Fruit fly (Drosophila melanogaster) whole organism, embryonic: ENCODE data around the gene CG12539.

ENCODE experiments used
- Atf6 ChIP-seq: fragments of 200-800 bp; sonication (Bioruptor generic); IDR thresholded peaks from 2 replicates; pipeline ENCODE4 v1.3.6; 2022; ENCODE audit warnings: missing biosample characterization, missing genetic modification characterization
- Bgb ChIP-seq: fragments of 200-800 bp; sonication (Bioruptor generic); IDR thresholded peaks from 2 replicates; pipeline ENCODE4 v1.3.6; 2022; ENCODE audit warnings: missing biosample characterization, missing genetic modification characterization; ENCODE audit not compliant: partially characterized antibody
- CG10462 ChIP-seq: fragments of 200-800 bp; sonication (Bioruptor generic); optimal IDR thresholded peaks from 2 replicates; lab custom pipeline; 2016; ENCODE audit warnings: missing biosample characterization, missing genetic modification characterization
- CG11504 ChIP-seq: fragments of 200-800 bp; sonication (Bioruptor generic); optimal IDR thresholded peaks from 3 replicates; lab custom pipeline; 2019; ENCODE audit warnings: missing biosample characterization, mild to moderate bottlenecking, missing genetic modification characterization, moderate library complexity
- CG12104 ChIP-seq: fragments of 200-800 bp; sonication (Bioruptor generic); optimal IDR thresholded peaks from 3 replicates; lab custom pipeline; 2016; ENCODE audit warnings: missing biosample characterization, missing genetic modification characterization
- CG13894 ChIP-seq: fragments of 200-800 bp; sonication (Bioruptor generic); optimal IDR thresholded peaks from 3 replicates; lab custom pipeline; 2018; ENCODE audit warnings: missing biosample characterization, mild to moderate bottlenecking, missing genetic modification characterization, moderate library complexity
- CG14710 ChIP-seq: fragments of 200-800 bp; sonication (Bioruptor generic); optimal IDR thresholded peaks from 3 replicates; lab custom pipeline; 2019; ENCODE audit warnings: missing biosample characterization, mild to moderate bottlenecking, missing genetic modification characterization, moderate library complexity
- CG16813 ChIP-seq: fragments of 200-800 bp; sonication (Bioruptor generic); IDR thresholded peaks from 3 replicates; pipeline ENCODE4 v1.3.6; 2022; ENCODE audit warnings: missing biosample characterization, missing genetic modification characterization; ENCODE audit not compliant: partially characterized antibody
- CG18619 ChIP-seq: fragments of 200-800 bp; sonication (Bioruptor generic); optimal IDR thresholded peaks from 3 replicates; lab custom pipeline; 2017; ENCODE audit warnings: missing biosample characterization, mild to moderate bottlenecking, missing genetic modification characterization
- CG30403 ChIP-seq: fragments of 200-800 bp; sonication (Bioruptor generic); optimal IDR thresholded peaks from 3 replicates; lab custom pipeline; 2016; ENCODE audit warnings: missing biosample characterization, missing genetic modification characterization
- CG31441 ChIP-seq: fragments of 200-800 bp; sonication (Bioruptor generic); IDR thresholded peaks from 2 replicates; pipeline ENCODE4 v1.3.6; 2022; ENCODE audit warnings: missing biosample characterization, missing genetic modification characterization
- CG32532 ChIP-seq: fragments of 200-800 bp; sonication (Bioruptor generic); IDR thresholded peaks from 2 replicates; pipeline ENCODE4 v1.3.6; 2022; ENCODE audit warnings: missing biosample characterization, missing genetic modification characterization
- CG34376 ChIP-seq: fragments of 200-800 bp; sonication (Bioruptor generic); optimal IDR thresholded peaks from 2 replicates; lab custom pipeline; 2018; ENCODE audit warnings: missing biosample characterization, mild to moderate bottlenecking, missing genetic modification characterization
- CG3847 ChIP-seq: fragments of 200-800 bp; sonication (Bioruptor generic); IDR thresholded peaks from 2 replicates; pipeline ENCODE4 v1.3.6; 2022; ENCODE audit warnings: missing biosample characterization, missing genetic modification characterization
- CG5245 ChIP-seq: fragments of 200-800 bp; sonication (Bioruptor generic); optimal IDR thresholded peaks from 3 replicates; lab custom pipeline; 2016; ENCODE audit warnings: missing biosample characterization, missing genetic modification characterization
- CG5953 ChIP-seq: fragments of 200-800 bp; sonication (Bioruptor generic); IDR thresholded peaks from 2 replicates; pipeline ENCODE4 v1.3.6; 2022; ENCODE audit warnings: missing biosample characterization, missing genetic modification characterization
- Dip3 ChIP-seq: fragments of 200-800 bp; sonication (Bioruptor generic); optimal IDR thresholded peaks from 3 replicates; lab custom pipeline; 2016; ENCODE audit warnings: missing biosample characterization, missing genetic modification characterization
- Doc2 ChIP-seq: fragments of 200-800 bp; sonication (Bioruptor generic); IDR thresholded peaks from 2 replicates; pipeline ENCODE4 v1.3.6; 2022; ENCODE audit warnings: missing biosample characterization, missing genetic modification characterization
- Dp ChIP-seq: fragments of 200-800 bp; sonication (Bioruptor generic); optimal IDR thresholded peaks from 2 replicates; lab custom pipeline; 2018; ENCODE audit warnings: missing biosample characterization, mild to moderate bottlenecking, missing genetic modification characterization, moderate library complexity
- GATAe ChIP-seq: fragments of 200-800 bp; sonication (Bioruptor generic); conservative IDR thresholded peaks from 2 replicates; pipeline ENCODE4 v1.3.6; 2022; ENCODE audit warnings: missing biosample characterization, missing genetic modification characterization
- HLH3B ChIP-seq: fragments of 200-800 bp; sonication (Bioruptor generic); IDR thresholded peaks from 2 replicates; pipeline ENCODE4 v1.3.6; 2022; ENCODE audit warnings: missing biosample characterization, missing genetic modification characterization
- HLH54F ChIP-seq: fragments of 200-800 bp; sonication (Bioruptor generic); optimal IDR thresholded peaks from 3 replicates; lab custom pipeline; 2016; ENCODE audit warnings: missing biosample characterization, missing genetic modification characterization
- HmgZ ChIP-seq: fragments of 200-800 bp; sonication (Bioruptor generic); optimal IDR thresholded peaks from 2 replicates; lab custom pipeline; 2018; ENCODE audit warnings: missing biosample characterization, mild to moderate bottlenecking, missing genetic modification characterization
- Kr ChIP-seq: fragments of 200-800 bp; sonication (Bioruptor generic); optimal IDR thresholded peaks from 2 replicates; lab custom pipeline; 2017; ENCODE audit warnings: missing biosample characterization, mild to moderate bottlenecking, missing genetic modification characterization
- Lhr ChIP-seq: fragments of 200-800 bp; sonication (Bioruptor generic); optimal IDR thresholded peaks from 3 replicates; lab custom pipeline; 2017; ENCODE audit warnings: mild to moderate bottlenecking, missing biosample characterization, missing genetic modification reagents, missing genetic modification characterization
- Pdp1 ChIP-seq, 2 experiments: fragments of 200-800 bp; sonication (Bioruptor generic); optimal IDR thresholded peaks; 3 replicates each; lab custom pipeline; 2016; ENCODE audit warnings: missing biosample characterization in 2 of 2, missing genetic modification characterization in 2 of 2, mild to moderate bottlenecking in 1 of 2, moderate library complexity in 1 of 2
- Rfx ChIP-seq: fragments of 200-800 bp; sonication (Bioruptor generic); IDR thresholded peaks from 2 replicates; pipeline ENCODE4 v1.3.6; 2022; ENCODE audit warnings: missing biosample characterization, missing genetic modification characterization
- Ssrp ChIP-seq: fragments of 200-800 bp; sonication (Bioruptor generic); optimal IDR thresholded peaks from 2 replicates; lab custom pipeline; 2018; ENCODE audit warnings: missing biosample characterization, mild to moderate bottlenecking, missing genetic modification characterization, moderate library complexity
- YL-1 ChIP-seq: fragments of 200-800 bp; sonication (Bioruptor generic); optimal IDR thresholded peaks from 3 replicates; lab custom pipeline; 2017; ENCODE audit warnings: missing biosample characterization, mild to moderate bottlenecking, missing genetic modification characterization
- abd-A ChIP-seq: fragments of 200-800 bp; sonication (Bioruptor generic); optimal IDR thresholded peaks from 3 replicates; lab custom pipeline; 2019; ENCODE audit warnings: missing biosample characterization, mild to moderate bottlenecking, missing genetic modification characterization, moderate library complexity
- bowl ChIP-seq: fragments of 200-800 bp; sonication (Bioruptor generic); IDR thresholded peaks from 2 replicates; pipeline ENCODE4 v1.3.6; 2022; ENCODE audit warnings: missing biosample characterization, missing genetic modification characterization
- caup ChIP-seq: fragments of 200-800 bp; sonication (Bioruptor generic); optimal IDR thresholded peaks from 3 replicates; lab custom pipeline; 2017; ENCODE audit warnings: missing biosample characterization, mild to moderate bottlenecking, missing genetic modification characterization, moderate library complexity; ENCODE audit not compliant: severe bottlenecking
- cg ChIP-seq: fragments of 200-800 bp; sonication (Bioruptor generic); optimal IDR thresholded peaks from 3 replicates; lab custom pipeline; 2019; ENCODE audit warnings: missing biosample characterization, mild to moderate bottlenecking, missing genetic modification characterization, moderate library complexity
- chif ChIP-seq, 2 experiments: fragments of 200-800 bp; sonication (Bioruptor generic); optimal IDR thresholded peaks; 3 replicates each; lab custom pipeline; 2016; ENCODE audit warnings: missing biosample characterization in 2 of 2, missing genetic modification characterization in 2 of 2
- ci ChIP-seq: fragments of 200-800 bp; sonication (Bioruptor generic); IDR thresholded peaks from 3 replicates; pipeline ENCODE4 v1.3.6; 2022; ENCODE audit warnings: missing biosample characterization, missing genetic modification characterization
- dysf ChIP-seq: fragments of 200-800 bp; sonication (Bioruptor generic); IDR thresholded peaks from 3 replicates; pipeline ENCODE4 v1.3.6; 2022; ENCODE audit warnings: missing biosample characterization, missing genetic modification characterization
- ewg ChIP-seq: fragments of 200-800 bp; sonication (Bioruptor generic); optimal IDR thresholded peaks from 3 replicates; lab custom pipeline; 2017; ENCODE audit warnings: mild to moderate bottlenecking, missing biosample characterization, missing genetic modification reagents, missing genetic modification characterization
- gsb-n ChIP-seq: fragments of 200-800 bp; sonication (Bioruptor generic); optimal IDR thresholded peaks from 3 replicates; lab custom pipeline; 2018; ENCODE audit warnings: missing biosample characterization, mild to moderate bottlenecking, missing genetic modification characterization
- jumu ChIP-seq: fragments of 200-800 bp; sonication (Bioruptor generic); optimal IDR thresholded peaks from 3 replicates; lab custom pipeline; 2016; ENCODE audit warnings: missing biosample characterization, missing genetic modification characterization
- klu ChIP-seq: fragments of 200-800 bp; sonication (Bioruptor generic); IDR thresholded peaks from 2 replicates; pipeline ENCODE4 v1.3.6; 2022; ENCODE audit warnings: missing biosample characterization, missing genetic modification characterization
- nom ChIP-seq: fragments of 200-800 bp; sonication (Bioruptor generic); optimal IDR thresholded peaks from 2 replicates; lab custom pipeline; 2017; ENCODE audit warnings: missing biosample characterization, missing genetic modification characterization, mild to moderate bottlenecking, moderate library complexity, missing genetic modification reagents
- phol ChIP-seq: fragments of 200-800 bp; sonication (Bioruptor generic); optimal IDR thresholded peaks from 3 replicates; lab custom pipeline; 2018; ENCODE audit warnings: missing biosample characterization, mild to moderate bottlenecking, missing genetic modification characterization, moderate library complexity
- sisA ChIP-seq: fragments of 200-800 bp; sonication (Bioruptor generic); IDR thresholded peaks from 2 replicates; pipeline ENCODE4 v1.3.6; 2022; ENCODE audit warnings: missing biosample characterization, missing genetic modification characterization
- stc ChIP-seq: fragments of 200-800 bp; sonication (Bioruptor generic); IDR thresholded peaks from 2 replicates; pipeline ENCODE4 v1.3.6; 2022; ENCODE audit warnings: missing biosample characterization, missing genetic modification characterization
- sug ChIP-seq: fragments of 200-800 bp; optimal IDR thresholded peaks from 2 replicates; lab custom pipeline; 2019; ENCODE audit warnings: missing biosample characterization, mild to moderate bottlenecking, missing genetic modification characterization, moderate library complexity
- tio ChIP-seq: fragments of 200-800 bp; sonication (Bioruptor generic); optimal IDR thresholded peaks from 2 replicates; lab custom pipeline; 2017; ENCODE audit warnings: missing biosample characterization, missing genetic modification characterization, inconsistent platforms
- toy ChIP-seq: fragments of 200-800 bp; sonication (Bioruptor generic); IDR thresholded peaks from 2 replicates; pipeline ENCODE4 v1.3.6; 2022; ENCODE audit warnings: missing biosample characterization, missing genetic modification characterization
- ttk ChIP-seq: fragments of 200-800 bp; sonication (Bioruptor generic); IDR thresholded peaks from 2 replicates; pipeline ENCODE4 v2.1.2; 2022; ENCODE audit warnings: missing biosample characterization, missing genetic modification characterization
- vfl ChIP-seq: fragments of 200-800 bp; sonication (Bioruptor generic); optimal IDR thresholded peaks from 2 replicates; lab custom pipeline; 2016; ENCODE audit warnings: missing biosample characterization, missing genetic modification characterization
- wek ChIP-seq: fragments of 200-800 bp; sonication (Bioruptor generic); optimal IDR thresholded peaks from 3 replicates; lab custom pipeline; 2018; ENCODE audit warnings: missing biosample characterization, mild to moderate bottlenecking, missing genetic modification characterization, moderate library complexity
- zfh2 ChIP-seq: fragments of 200-800 bp; sonication (Bioruptor generic); optimal IDR thresholded peaks from 2 replicates; lab custom pipeline; 2016; ENCODE audit warnings: missing biosample characterization, missing genetic modification characterization

Gene CG12539

DNA sequence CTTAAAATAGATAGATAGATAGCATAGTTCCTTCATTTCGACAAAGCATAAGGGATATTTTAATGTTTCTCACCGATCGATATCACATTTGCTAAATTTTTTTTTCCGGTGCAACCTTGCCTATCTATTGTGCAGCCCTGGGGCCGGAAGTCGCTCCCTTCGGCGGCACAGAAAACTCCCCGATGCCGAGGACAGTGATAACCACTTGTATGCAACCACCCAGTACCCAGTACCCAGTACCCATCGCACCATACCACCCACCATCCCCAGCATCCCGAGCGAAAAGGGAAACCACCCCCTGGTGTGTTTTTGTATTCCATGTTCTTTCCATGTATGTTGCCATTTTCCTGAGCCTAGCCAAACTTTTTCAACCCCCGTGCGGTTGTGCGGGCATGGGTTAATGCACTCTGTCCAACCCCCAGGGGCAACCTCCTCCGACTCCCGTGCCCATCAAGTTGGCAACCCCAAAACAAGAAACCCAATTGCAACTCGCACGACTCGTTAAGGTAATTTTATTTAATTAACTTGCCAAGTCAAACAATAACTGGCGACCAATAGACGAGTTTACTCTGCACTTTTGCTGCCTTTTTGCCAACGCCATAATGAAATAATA lies 2.6 kb downstream of the CG12539 start (continued):
- no peak for TF ChIP-seq Doc2 (GFP tag; lab: Robert Waterston, UW)
- no peak for TF ChIP-seq CG34376 (GFP tag; lab: Kevin White, UChicago)
- no peak for TF ChIP-seq dysf (GFP tag; lab: Robert Waterston, UW)
- TF ChIP-seq HLH3B: peak; percentile 34; the same call in 1 of the 2 replicates
- TF ChIP-seq bowl (GFP tag; lab: Robert Waterston, UW): no peak
- TF ChIP-seq vfl (GFP tag; lab: Kevin White, UChicago): no peak
- no peak for TF ChIP-seq Dip3
- TF ChIP-seq CG10462 (GFP tag; lab: Kevin White, UChicago): no peak
- TF ChIP-seq phol (tag; lab: Kevin White, UChicago): peak; percentile 0
- no peak for TF ChIP-seq ttk
- no peak for TF ChIP-seq ewg
- peak; percentile 11 for TF ChIP-seq CG11504 (tag; lab: Kevin White, UChicago)
- TF ChIP-seq CG12104 (GFP tag; lab: Kevin White, UChicago): no peak
- TF ChIP-seq GATAe (GFP tag; lab: Robert Waterston, UW): no peak
- no peak for TF ChIP-seq wek (GFP tag; lab: Kevin White, UChicago)
- no peak for TF ChIP-seq zfh2 (GFP tag; lab: Kevin White, UChicago)
- TF ChIP-seq CG14710 (tag; lab: Kevin White, UChicago): no peak
- no peak for TF ChIP-seq Dp (GFP tag; lab: Kevin White, UChicago)
- TF ChIP-seq ci: peak; percentile 56; the same call in 1 of the 3 replicates
- TF ChIP-seq CG3847 (GFP tag; lab: Robert Waterston, UW): no peak
- TF ChIP-seq klu: no peak
- TF ChIP-seq CG31441 (GFP tag; lab: Robert Waterston, UW): 0 out of 2 replicates have a peak, but pooled peaks have one; percentile 10
- no peak for TF ChIP-seq CG18619 (GFP tag; lab: Kevin White, UChicago)
- TF ChIP-seq HmgZ (tag; lab: Kevin White, UChicago): no peak
- no peak for TF ChIP-seq nom (GFP tag; lab: Kevin White, UChicago)
- peak; percentile 38; the same call in 1 of the 2 replicates for TF ChIP-seq Atf6 (GFP tag; lab: Robert Waterston, UW)
- no peak for TF ChIP-seq Kr (GFP tag; lab: Kevin White, UChicago)
- no peak for TF ChIP-seq Ssrp (tag; lab: Kevin White, UChicago)
- no peak for TF ChIP-seq chif (GFP tag; optimal IDR thresholded peaks at IDR 0.05; lab: Kevin White, UChicago)
- no peak for TF ChIP-seq tio (GFP tag; lab: Kevin White, UChicago)
- TF ChIP-seq Lhr (GFP tag; lab: Kevin White, UChicago): no peak
- TF ChIP-seq cg: no peak
- TF ChIP-seq sug (tag; lab: Kevin White, UChicago): no peak
- TF ChIP-seq CG13894 (tag; lab: Kevin White, UChicago): no peak
- no peak for TF ChIP-seq CG30403 (GFP tag; lab: Kevin White, UChicago)
- TF ChIP-seq Pdp1 (GFP tag; optimal IDR thresholded peaks at IDR 0.05; lab: Kevin White, UChicago): no peak
- TF ChIP-seq jumu: no peak
- TF ChIP-seq CG32532 (GFP tag; lab: Robert Waterston, UW): no peak
- no peak for TF ChIP-seq sisA
- no peak for TF ChIP-seq abd-A (tag; lab: Kevin White, UChicago)
- no peak for TF ChIP-seq toy (GFP tag; lab: Robert Waterston, UW)
- TF ChIP-seq stc (GFP tag; lab: Robert Waterston, UW): no peak
- TF ChIP-seq CG5953 (GFP tag; lab: Robert Waterston, UW): no peak
- TF ChIP-seq Bgb (GFP tag; lab: Robert Waterston, UW): no peak
- peak; percentile 1 for TF ChIP-seq caup
- TF ChIP-seq CG16813: no peak
- no peak for TF ChIP-seq Rfx (GFP tag; lab: Robert Waterston, UW)
- no peak for TF ChIP-seq CG5245 (GFP tag; lab: Kevin White, UChicago)
- TF ChIP-seq YL-1 (GFP tag; lab: Kevin White, UChicago): no peak
- TF ChIP-seq HLH54F (GFP tag; lab: Kevin White, UChicago): no peak
- TF ChIP-seq gsb-n (tag; lab: Kevin White, UChicago): no peak
